Fruit fly (Drosophila melanogaster) whole organism, wandering third instar larva: ENCODE results near the gene Sfp33A2.

Experiments used
- Abd-B ChIP-seq: fragments of >200 bp; optimal IDR thresholded peaks from 2 replicates; lab custom pipeline; 2017; ENCODE audit warnings: missing biosample characterization, missing genetic modification characterization
- CG32264 ChIP-seq: fragments of 200-800 bp; sonication (Bioruptor generic); optimal IDR thresholded peaks from 2 replicates; lab custom pipeline; 2016; ENCODE audit warnings: missing biosample characterization, missing genetic modification characterization
- Hr83 ChIP-seq: fragments of 200-300 bp; sonication (Bioruptor generic); optimal IDR thresholded peaks from 2 replicates; lab custom pipeline; 2016; ENCODE audit warnings: missing biosample characterization, mild to moderate bottlenecking, missing genetic modification characterization, moderate library complexity; ENCODE audit not compliant: poor library complexity, severe bottlenecking
- OdsH ChIP-seq: fragments of 200-800 bp; sonication (Bioruptor generic); optimal IDR thresholded peaks from 2 replicates; lab custom pipeline; 2016; ENCODE audit warnings: missing biosample characterization, mild to moderate bottlenecking, missing genetic modification characterization
- br ChIP-seq: fragments of 200-800 bp; sonication (Bioruptor generic); optimal IDR thresholded peaks from 2 replicates; lab custom pipeline; 2016; ENCODE audit warnings: missing biosample characterization, missing genetic modification characterization
- brk ChIP-seq: fragments of 200-800 bp; sonication (Bioruptor generic); optimal IDR thresholded peaks from 2 replicates; lab custom pipeline; 2016; ENCODE audit warnings: missing biosample characterization, mild to moderate bottlenecking, missing genetic modification characterization
- jim ChIP-seq: fragments of 175-275, 200-325 bp; sonication (Bioruptor generic); optimal IDR thresholded peaks from 2 replicates; lab custom pipeline; 2016; ENCODE audit warnings: missing biosample characterization, mild to moderate bottlenecking, missing genetic modification characterization
- lola ChIP-seq: fragments of >200 bp; optimal IDR thresholded peaks from 2 replicates; lab custom pipeline; 2017; ENCODE audit warnings: missing biosample characterization, missing genetic modification characterization
- pan ChIP-seq: fragments of >200 bp; optimal IDR thresholded peaks from 2 replicates; lab custom pipeline; 2017
- usp ChIP-seq: fragments of >200 bp; optimal IDR thresholded peaks from 2 replicates; lab custom pipeline; 2017; ENCODE audit warnings: missing biosample characterization, missing genetic modification characterization

DNA sequence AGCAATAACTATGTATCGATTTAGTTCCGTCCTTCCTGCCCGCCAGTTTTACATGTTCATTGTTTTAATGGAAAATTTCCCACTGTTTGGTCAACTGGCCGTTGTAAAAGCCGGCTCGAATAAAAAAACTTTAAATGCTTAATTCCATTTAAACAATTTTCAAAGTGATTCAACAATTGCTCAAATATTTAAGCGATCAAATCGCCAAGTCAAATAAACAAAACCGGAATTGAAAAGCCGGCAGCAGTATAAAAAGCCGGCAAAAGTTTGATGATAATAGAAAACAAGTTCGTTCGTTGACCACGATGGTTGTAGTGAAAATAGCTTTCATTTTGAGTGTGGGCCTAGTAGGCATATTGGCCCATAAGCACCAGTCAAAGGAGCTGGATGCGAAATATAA lies 9.4 kb downstream of the Sfp33A2 start, which contains the start of gene Mal-B1:
- TF ChIP-seq Abd-B (GFP tag; lab: Kevin White, UChicago), result no peak
- TF ChIP-seq lola (GFP tag; lab: Kevin White, UChicago), result no peak
- TF ChIP-seq pan, result no peak
- no peak for TF ChIP-seq br (GFP tag; lab: Kevin White, UChicago)
- no peak for TF ChIP-seq CG32264 (GFP tag; lab: Kevin White, UChicago)
- no peak for TF ChIP-seq usp
- no peak for TF ChIP-seq OdsH (GFP tag; lab: Kevin White, UChicago)
- TF ChIP-seq jim, result no peak
- TF ChIP-seq Hr83 (GFP tag; lab: Kevin White, UChicago), result no peak
- TF ChIP-seq brk (GFP tag; lab: Kevin White, UChicago), result no peak
